Fruit fly (Drosophila melanogaster) whole organism, prepupa: Measurements from ENCODE around the gene CG10357.

Experiments
- CG10631 ChIP-seq: fragments of 200-800 bp; sonication (Bioruptor generic); optimal IDR thresholded peaks from 2 replicates; lab custom pipeline; 2016; ENCODE audit warnings: missing biosample characterization, missing genetic modification characterization
- CG11762 ChIP-seq: fragments of 200-800 bp; sonication (Bioruptor generic); optimal IDR thresholded peaks from 3 replicates; lab custom pipeline; 2016; ENCODE audit warnings: missing biosample characterization, missing genetic modification characterization; ENCODE audit not compliant: insufficient read depth
- CG11902 ChIP-seq: fragments of 200-800 bp; sonication (Bioruptor generic); optimal IDR thresholded peaks from 3 replicates; lab custom pipeline; 2016; ENCODE audit warnings: missing biosample characterization, missing genetic modification characterization
- CG1621 ChIP-seq: fragments of 200-800 bp; sonication (Bioruptor generic); optimal IDR thresholded peaks from 3 replicates; lab custom pipeline; 2018; ENCODE audit warnings: missing biosample characterization, mild to moderate bottlenecking, missing genetic modification characterization
- CG16779 ChIP-seq: fragments of 200-800 bp; sonication (Bioruptor generic); optimal IDR thresholded peaks from 3 replicates; lab custom pipeline; 2017; ENCODE audit warnings: missing biosample characterization, mild to moderate bottlenecking, missing genetic modification characterization
- CG31627 ChIP-seq: fragments of 200-800 bp; sonication (Bioruptor generic); optimal IDR thresholded peaks from 3 replicates; lab custom pipeline; 2016; ENCODE audit warnings: missing biosample characterization, missing genetic modification characterization
- CG32006 ChIP-seq: fragments of 200-800 bp; sonication (Bioruptor generic); optimal IDR thresholded peaks from 3 replicates; lab custom pipeline; 2017; ENCODE audit warnings: missing biosample characterization, mild to moderate bottlenecking, missing genetic modification characterization
- CG3919 ChIP-seq: fragments of 200-800 bp; sonication (Bioruptor generic); optimal IDR thresholded peaks from 3 replicates; lab custom pipeline; 2016; ENCODE audit warnings: missing biosample characterization, missing genetic modification characterization
- CG4318 ChIP-seq: fragments of 200-800 bp; sonication (Bioruptor generic); optimal IDR thresholded peaks from 3 replicates; lab custom pipeline; 2017; ENCODE audit warnings: missing biosample characterization, mild to moderate bottlenecking, missing genetic modification characterization
- CG6163 ChIP-seq: fragments of 200-800 bp; sonication (Bioruptor generic); IDR thresholded peaks from 3 replicates; pipeline ENCODE4 v1.3.6; 2022; ENCODE audit warnings: missing biosample characterization, missing genetic modification characterization
- CG6276 ChIP-seq: fragments of 200-800 bp; sonication (Bioruptor generic); optimal IDR thresholded peaks from 2 replicates; lab custom pipeline; 2017; ENCODE audit warnings: missing biosample characterization, mild to moderate bottlenecking, missing genetic modification characterization
- CG6792 ChIP-seq: fragments of 200-800 bp; sonication (Bioruptor generic); optimal IDR thresholded peaks from 3 replicates; lab custom pipeline; 2016; ENCODE audit warnings: missing biosample characterization, missing genetic modification characterization
- CG6854 ChIP-seq: fragments of 200-800 bp; sonication (Bioruptor generic); optimal IDR thresholded peaks from 2 replicates; lab custom pipeline; 2017; ENCODE audit warnings: missing biosample characterization, mild to moderate bottlenecking, missing genetic modification characterization
- CG7368 ChIP-seq: fragments of 200-800 bp; sonication (Bioruptor generic); optimal IDR thresholded peaks from 3 replicates; lab custom pipeline; 2016; ENCODE audit warnings: missing biosample characterization, missing genetic modification characterization
- CG8119 ChIP-seq: fragments of 200-800 bp; sonication (Bioruptor generic); IDR thresholded peaks from 3 replicates; pipeline ENCODE4 v1.3.6; 2022; ENCODE audit warnings: missing biosample characterization, missing genetic modification characterization
- CG8319 ChIP-seq: fragments of 200-800 bp; sonication (Bioruptor generic); optimal IDR thresholded peaks from 3 replicates; lab custom pipeline; 2016; ENCODE audit warnings: missing biosample characterization, missing genetic modification characterization
- CG8632 ChIP-seq: fragments of 200-800 bp; sonication (Bioruptor generic); optimal IDR thresholded peaks from 3 replicates; lab custom pipeline; 2016; ENCODE audit warnings: missing biosample characterization, missing genetic modification characterization
- Eip78C ChIP-seq: fragments of 200-800 bp; sonication (Bioruptor generic); peaks from one replicate; lab custom pipeline; 2016; ENCODE audit warnings: missing biosample characterization, missing genetic modification characterization
- Eip93F ChIP-seq: fragments of 200-800 bp; sonication (Bioruptor generic); optimal IDR thresholded peaks from 2 replicates; lab custom pipeline; 2016; ENCODE audit warnings: missing biosample characterization, mild to moderate bottlenecking, missing genetic modification characterization
- Ets21C ChIP-seq: fragments of 200-800 bp; sonication (Bioruptor generic); optimal IDR thresholded peaks from 3 replicates; lab custom pipeline; 2016; ENCODE audit warnings: missing biosample characterization, missing genetic modification characterization
- Ets96B ChIP-seq: fragments of 200-800 bp; optimal IDR thresholded peaks from 2 replicates; lab custom pipeline; 2019; ENCODE audit warnings: missing biosample characterization, mild to moderate bottlenecking, missing genetic modification characterization, moderate library complexity
- Gug ChIP-seq: fragments of 200-800 bp; sonication (Bioruptor generic); IDR thresholded peaks from 2 replicates; pipeline ENCODE4 v1.3.6; 2022; ENCODE audit warnings: missing biosample characterization, missing genetic modification characterization
- Hr39 ChIP-seq: fragments of 200-800 bp; sonication (Bioruptor generic); optimal IDR thresholded peaks from 2 replicates; lab custom pipeline; 2016; ENCODE audit warnings: missing biosample characterization, missing genetic modification characterization
- Hr4 ChIP-seq: fragments of 200-800 bp; sonication (Bioruptor generic); optimal IDR thresholded peaks from 3 replicates; lab custom pipeline; 2016; ENCODE audit warnings: missing biosample characterization, missing genetic modification characterization
- Lpt ChIP-seq: fragments of 200-800 bp; sonication (Bioruptor generic); optimal IDR thresholded peaks from 3 replicates; lab custom pipeline; 2016; ENCODE audit warnings: missing biosample characterization, missing genetic modification characterization
- Met ChIP-seq: fragments of 200-800 bp; sonication (Bioruptor generic); optimal IDR thresholded peaks from 3 replicates; lab custom pipeline; 2016; ENCODE audit warnings: missing biosample characterization, missing genetic modification characterization
- OdsH ChIP-seq: fragments of 200-800 bp; sonication (Bioruptor generic); optimal IDR thresholded peaks from 3 replicates; lab custom pipeline; 2016; ENCODE audit warnings: missing biosample characterization, missing genetic modification characterization
- Smox ChIP-seq: fragments of 200-800 bp; sonication (Bioruptor generic); optimal IDR thresholded peaks from 3 replicates; lab custom pipeline; 2016; ENCODE audit warnings: missing biosample characterization, missing genetic modification characterization
- Sox102F ChIP-seq: fragments of 200-800 bp; sonication (Bioruptor generic); optimal IDR thresholded peaks from 2 replicates; lab custom pipeline; 2016; ENCODE audit warnings: missing biosample characterization, mild to moderate bottlenecking, missing genetic modification characterization
- Sox14 ChIP-seq: fragments of 200-800 bp; sonication (Bioruptor generic); optimal IDR thresholded peaks from 3 replicates; lab custom pipeline; 2016; ENCODE audit warnings: missing biosample characterization, missing genetic modification characterization
- Sox15 ChIP-seq: fragments of 200-800 bp; sonication (Bioruptor generic); optimal IDR thresholded peaks from 3 replicates; lab custom pipeline; 2016; ENCODE audit warnings: missing biosample characterization, missing genetic modification characterization
- achi ChIP-seq: fragments of 200-800 bp; sonication (Bioruptor generic); optimal IDR thresholded peaks from 3 replicates; lab custom pipeline; 2016; ENCODE audit warnings: missing biosample characterization, missing genetic modification characterization
- cyc ChIP-seq: fragments of 200-800 bp; sonication (Bioruptor generic); optimal IDR thresholded peaks from 3 replicates; lab custom pipeline; 2016; ENCODE audit warnings: missing biosample characterization, missing genetic modification characterization
- dac ChIP-seq: fragments of 200-800 bp; sonication (Bioruptor generic); optimal IDR thresholded peaks from 2 replicates; lab custom pipeline; 2017; ENCODE audit warnings: missing biosample characterization, mild to moderate bottlenecking, missing genetic modification characterization
- dsx ChIP-seq: fragments of 200-800 bp; optimal IDR thresholded peaks from 3 replicates; lab custom pipeline; 2019; ENCODE audit warnings: missing biosample characterization, mild to moderate bottlenecking, missing genetic modification characterization, moderate library complexity; ENCODE audit not compliant: poor library complexity, severe bottlenecking
- eg ChIP-seq: fragments of 200-800 bp; sonication (Bioruptor generic); IDR thresholded peaks from 3 replicates; pipeline ENCODE4 v1.3.6; 2022; ENCODE audit warnings: missing biosample characterization, missing genetic modification characterization
- esn ChIP-seq: fragments of 200-800 bp; sonication (Bioruptor generic); optimal IDR thresholded peaks from 2 replicates; lab custom pipeline; 2016; ENCODE audit warnings: missing biosample characterization, mild to moderate bottlenecking, missing genetic modification characterization, moderate library complexity
- fkh ChIP-seq: fragments of 200-800 bp; sonication (Bioruptor generic); optimal IDR thresholded peaks from 3 replicates; lab custom pipeline; 2017; ENCODE audit warnings: missing biosample characterization, mild to moderate bottlenecking, missing genetic modification characterization, moderate library complexity
- lz ChIP-seq: fragments of 200-800 bp; sonication (Bioruptor generic); optimal IDR thresholded peaks from 3 replicates; lab custom pipeline; 2016; ENCODE audit warnings: missing biosample characterization, missing genetic modification characterization
- pdm3 ChIP-seq: fragments of 200-800 bp; sonication (Bioruptor generic); optimal IDR thresholded peaks from 3 replicates; lab custom pipeline; 2016; ENCODE audit warnings: missing biosample characterization, missing genetic modification characterization
- salr ChIP-seq, 2 experiments: fragments of 200-800 bp; sonication (Bioruptor generic); optimal IDR thresholded peaks; 3 replicates each; lab custom pipeline; 2016 to 2018; ENCODE audit warnings: missing biosample characterization in 2 of 2, missing genetic modification characterization in 2 of 2, mild to moderate bottlenecking in 1 of 2
- spab ChIP-seq: fragments of 200-800 bp; sonication (Bioruptor generic); optimal IDR thresholded peaks from 2 replicates; lab custom pipeline; 2017; ENCODE audit warnings: missing biosample characterization, mild to moderate bottlenecking, missing genetic modification characterization, missing genetic modification reagents
- ss ChIP-seq, 2 experiments: fragments of 200-800 bp; sonication (Bioruptor generic); optimal IDR thresholded peaks; 2 replicates in 1 of 2; 3 replicates in 1 of 2; lab custom pipeline; 2017 to 2018; ENCODE audit warnings: mild to moderate bottlenecking in 2 of 2, missing biosample characterization in 2 of 2, missing genetic modification characterization in 2 of 2, moderate library complexity in 1 of 2
- svp ChIP-seq: fragments of 200-800 bp; sonication (Bioruptor generic); peaks from one replicate; lab custom pipeline; 2016; ENCODE audit warnings: missing biosample characterization, missing genetic modification characterization
- topi ChIP-seq: fragments of 200-800 bp; sonication (Bioruptor generic); optimal IDR thresholded peaks from 3 replicates; lab custom pipeline; 2016; ENCODE audit warnings: missing biosample characterization, missing genetic modification characterization

CG10357 gene

DNA sequence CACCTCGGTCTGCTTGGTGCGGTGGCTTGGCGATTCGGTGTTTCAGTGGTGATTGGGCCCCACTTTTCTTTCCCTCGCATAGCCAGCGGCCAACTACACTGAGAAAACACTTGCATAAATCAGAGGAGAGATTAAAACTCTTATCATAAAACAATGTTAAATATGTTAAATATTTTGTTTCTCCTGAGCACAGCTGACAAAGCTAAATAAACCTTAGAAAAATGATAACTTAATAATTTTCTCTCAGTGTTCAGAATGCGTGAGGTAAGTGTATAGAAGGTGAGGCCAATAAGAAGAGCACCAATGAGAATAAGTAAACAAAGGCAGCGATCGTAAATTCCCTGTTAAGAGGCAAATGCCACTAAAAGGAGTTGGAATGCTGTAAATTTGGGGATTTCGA is 2.1 kb downstream of the CG10357 start (continued):
- peak; percentile 46 for TF ChIP-seq Sox15 (GFP tag; lab: Kevin White, UChicago)
- peak; percentile 90 for TF ChIP-seq Sox14 (GFP tag; lab: Kevin White, UChicago)
- TF ChIP-seq Met (GFP tag; lab: Kevin White, UChicago) = peak; percentile 92
- peak; percentile 49 for TF ChIP-seq CG11762 (GFP tag; lab: Kevin White, UChicago)
- peak; percentile 89 for TF ChIP-seq cyc
- TF ChIP-seq salr (GFP tag; optimal IDR thresholded peaks at IDR 0.05; lab: Kevin White, UChicago) = peak; percentile 53 to 62
- TF ChIP-seq CG1621 (tag; lab: Kevin White, UChicago) = peak; percentile 80
- TF ChIP-seq Eip78C (GFP tag; lab: Kevin White, UChicago) = peak; percentile 95
- TF ChIP-seq CG31627 (GFP tag; lab: Kevin White, UChicago) = peak; percentile 89
- TF ChIP-seq esn (GFP tag; lab: Kevin White, UChicago) = peak; percentile 92
- peak; percentile 77 for TF ChIP-seq CG6854
- TF ChIP-seq dsx (GFP tag; lab: Kevin White, UChicago) = peak; percentile 81
- TF ChIP-seq spab (GFP tag; lab: Kevin White, UChicago) = peak; percentile 75
- TF ChIP-seq Eip93F (GFP tag; lab: Kevin White, UChicago) = peak; percentile 47
- peak; percentile 54; the same call in 1 of the 2 replicates for TF ChIP-seq Gug
- peak; percentile 83 for TF ChIP-seq achi
- TF ChIP-seq CG16779 = no peak
- TF ChIP-seq CG4318 (GFP tag; lab: Kevin White, UChicago) = peak; percentile 39
- TF ChIP-seq Ets21C (GFP tag; lab: Kevin White, UChicago) = peak; percentile 80
- TF ChIP-seq Sox102F (GFP tag; lab: Kevin White, UChicago) = peak; percentile 90
- peak; percentile 89 for TF ChIP-seq CG6163 (GFP tag; lab: Robert Waterston, UW)
- TF ChIP-seq Hr4 (GFP tag; lab: Kevin White, UChicago) = peak; percentile 77
- TF ChIP-seq lz (GFP tag; lab: Kevin White, UChicago) = peak; percentile 86
- TF ChIP-seq Smox (GFP tag; lab: Kevin White, UChicago) = peak; percentile 88
- peak; percentile 88 for TF ChIP-seq OdsH (GFP tag; lab: Kevin White, UChicago)

dm6 chr3L:3620932-3621331 is 5.8 kb downstream of the CG10357 start, which contains the start of gene CG14974:
CG14974 (minus strand) TSS chr3L:3621032.
- TF ChIP-seq dac (no peak), CG4318 (GFP tag; lab: Kevin White, UChicago) (no peak), ss (GFP tag; optimal IDR thresholded peaks at IDR 0.05; lab: Kevin White, UChicago) (no peak)
- TF ChIP-seq, all 60 proteins: peak for 0

DNA sequence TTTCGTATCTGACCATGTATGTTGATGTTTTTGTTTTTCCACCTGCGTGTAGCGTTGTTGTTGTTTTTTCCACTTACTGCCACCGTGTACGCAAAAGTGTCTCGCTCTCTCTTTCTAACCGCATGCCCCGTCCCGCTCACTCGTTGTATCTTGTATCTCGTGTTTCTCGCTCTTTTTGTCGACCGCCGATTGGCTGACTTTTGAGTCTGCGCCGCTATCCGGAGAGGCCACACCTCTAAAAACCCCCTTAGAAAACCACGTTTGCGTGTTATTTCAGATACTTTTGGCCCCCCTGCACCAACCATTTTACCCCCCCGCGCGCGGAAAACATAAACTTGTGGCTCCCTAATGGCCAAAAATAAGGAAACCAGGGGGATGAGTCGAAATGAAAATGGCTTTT is 9.7 kb downstream of the CG10357 start:
- TF ChIP-seq CG6276 (no peak), Lpt (GFP tag; lab: Kevin White, UChicago) (no peak), CG3919 (GFP tag; lab: Kevin White, UChicago) (no peak), topi (GFP tag; lab: Kevin White, UChicago) (no peak), CG6792 (GFP tag; lab: Kevin White, UChicago) (no peak), achi (no peak), fkh (GFP tag; lab: Kevin White, UChicago) (no peak), CG11902 (GFP tag; lab: Kevin White, UChicago) (no peak), ss (GFP tag; optimal IDR thresholded peaks at IDR 0.05; lab: Kevin White, UChicago) (peak; percentile 66 to 72), CG31627 (GFP tag; lab: Kevin White, UChicago) (no peak), pdm3 (no peak), CG16779 (no peak), CG7368 (GFP tag; lab: Kevin White, UChicago) (no peak), cyc (no peak), lz (GFP tag; lab: Kevin White, UChicago) (no peak), dsx (GFP tag; lab: Kevin White, UChicago) (no peak), spab (GFP tag; lab: Kevin White, UChicago) (peak; percentile 2), Met (GFP tag; lab: Kevin White, UChicago) (no peak), CG8319 (no peak), Gug (no peak), Ets21C (GFP tag; lab: Kevin White, UChicago) (no peak), CG1621 (tag; lab: Kevin White, UChicago) (peak; percentile 43), Ets96B (tag; lab: Kevin White, UChicago) (peak; percentile 32), CG32006 (GFP tag; lab: Kevin White, UChicago) (peak; percentile 9), CG10631 (GFP tag; lab: Kevin White, UChicago) (no peak), CG8119 (GFP tag; lab: Robert Waterston, UW) (peak; percentile 29; the same call in 1 of the 3 replicates), eg (peak; percentile 32; the same call in 1 of the 3 replicates), CG8632 (no peak), CG6163 (GFP tag; lab: Robert Waterston, UW) (peak; percentile 37; the same call in 1 of the 3 replicates), Eip93F (GFP tag; lab: Kevin White, UChicago) (no peak), Hr39 (GFP tag; lab: Kevin White, UChicago) (no peak), Sox14 (GFP tag; lab: Kevin White, UChicago) (no peak), OdsH (GFP tag; lab: Kevin White, UChicago) (no peak), svp (GFP tag; lab: Kevin White, UChicago) (no peak)
